Worm (Caenorhabditis elegans) whole organism, midembryonic: ENCODE measurements around the gene lgc-8.

Source experiments
- T22C8.4 ChIP-seq: fragments of 200-800 bp; sonication (Bioruptor generic); IDR thresholded peaks from 2 replicates; pipeline ENCODE4 v1.3.6; 2022; ENCODE audit warnings: missing genetic modification characterization, missing compliant biosample characterization
- flt-1 ChIP-seq: fragments of 200-800 bp; sonication (Bioruptor generic); IDR thresholded peaks from 2 replicates; pipeline ENCODE4 v1.3.6; 2022; ENCODE audit warnings: missing genetic modification characterization, missing compliant biosample characterization
- ztf-23 ChIP-seq: fragments of 200-800 bp; sonication (Bioruptor generic); IDR thresholded peaks from 2 replicates; pipeline ENCODE4 v1.3.6; 2022; ENCODE audit warnings: missing genetic modification reagents, missing genetic modification characterization, missing compliant biosample characterization

ce11 chrIV:14759662-14760061, 44.1 kb downstream of the lgc-8 start:
- TF ChIP-seq flt-1 (no peak), ztf-23 (GFP tag; lab: Robert Waterston, UW) (no peak), T22C8.4 (no peak)
